Fruit fly (Drosophila melanogaster) whole organism, embryonic: ENCODE results near the gene MRG15.

Source experiments
- Aef1 ChIP-seq: fragments of 200-800 bp; sonication (Bioruptor generic); IDR thresholded peaks from 3 replicates; pipeline ENCODE4 v1.3.6; 2022; ENCODE audit warnings: missing biosample characterization, missing genetic modification characterization
- B-H1 ChIP-seq: fragments of 200-800 bp; sonication (Bioruptor generic); IDR thresholded peaks from 3 replicates; pipeline ENCODE4 v1.3.6; 2022; ENCODE audit warnings: missing biosample characterization, missing genetic modification characterization
- Blimp-1 ChIP-seq: fragments of 200-800 bp; sonication (Bioruptor generic); optimal IDR thresholded peaks from 3 replicates; lab custom pipeline; 2018; ENCODE audit warnings: missing biosample characterization, missing genetic modification characterization, mild to moderate bottlenecking, moderate library complexity, missing genetic modification reagents
- CG10209 ChIP-seq: fragments of 200-800 bp; sonication (Bioruptor generic); optimal IDR thresholded peaks from 3 replicates; lab custom pipeline; 2017; ENCODE audit warnings: missing biosample characterization, mild to moderate bottlenecking, missing genetic modification characterization, missing genetic modification reagents
- CG10267 ChIP-seq: fragments of 200-800 bp; sonication (Bioruptor generic); optimal IDR thresholded peaks from 2 replicates; lab custom pipeline; 2018; ENCODE audit warnings: missing biosample characterization, mild to moderate bottlenecking, missing genetic modification characterization, moderate library complexity
- CG10274 ChIP-seq: fragments of 200-800 bp; sonication (Bioruptor generic); optimal IDR thresholded peaks from 3 replicates; lab custom pipeline; 2017; ENCODE audit warnings: missing biosample characterization, mild to moderate bottlenecking, missing genetic modification characterization
- CG12659 ChIP-seq: fragments of 200-800 bp; sonication (Bioruptor generic); optimal IDR thresholded peaks from 3 replicates; lab custom pipeline; 2017; ENCODE audit warnings: mild to moderate bottlenecking, missing biosample characterization, missing genetic modification reagents, missing genetic modification characterization
- CG15269 ChIP-seq: fragments of 200-800 bp; sonication (Bioruptor generic); optimal IDR thresholded peaks from 2 replicates; lab custom pipeline; 2018; ENCODE audit warnings: missing biosample characterization, mild to moderate bottlenecking, missing genetic modification characterization, moderate library complexity
- CG17186 ChIP-seq: fragments of 200-800 bp; sonication (Bioruptor generic); optimal IDR thresholded peaks from 3 replicates; lab custom pipeline; 2017; ENCODE audit warnings: missing biosample characterization, missing genetic modification reagents, missing genetic modification characterization
- CG17328 ChIP-seq: fragments of 200-800 bp; sonication (Bioruptor generic); IDR thresholded peaks from 2 replicates; pipeline ENCODE4 v1.3.6; 2022; ENCODE audit warnings: missing biosample characterization, missing genetic modification characterization
- CG17802 ChIP-seq: fragments of 200-800 bp; sonication (Bioruptor generic); optimal IDR thresholded peaks from 2 replicates; lab custom pipeline; 2018; ENCODE audit warnings: missing biosample characterization, mild to moderate bottlenecking, missing genetic modification characterization, moderate library complexity
- CG1832 ChIP-seq: fragments of 200-800 bp; sonication (Bioruptor generic); optimal IDR thresholded peaks from 2 replicates; lab custom pipeline; 2017; ENCODE audit warnings: missing biosample characterization, mild to moderate bottlenecking, missing genetic modification characterization, inconsistent platforms
- CG18476 ChIP-seq: fragments of 200-800 bp; sonication (Bioruptor generic); optimal IDR thresholded peaks from 2 replicates; lab custom pipeline; 2016; ENCODE audit warnings: missing biosample characterization, mild to moderate bottlenecking, missing genetic modification characterization
- CG32767 ChIP-seq: fragments of 200-800 bp; sonication (Bioruptor generic); IDR thresholded peaks from 2 replicates; pipeline ENCODE4 v1.3.6; 2022; ENCODE audit warnings: missing biosample characterization, missing genetic modification characterization
- CG32772 ChIP-seq: fragments of 200-800 bp; sonication (Bioruptor generic); IDR thresholded peaks from 2 replicates; pipeline ENCODE4 v1.3.6; 2022; ENCODE audit warnings: missing biosample characterization, missing genetic modification characterization
- CG3407 ChIP-seq: fragments of 200-800 bp; sonication (Bioruptor generic); optimal IDR thresholded peaks from 2 replicates; lab custom pipeline; 2018; ENCODE audit warnings: missing biosample characterization, mild to moderate bottlenecking, missing genetic modification characterization
- CG42726 ChIP-seq: fragments of 200-800 bp; sonication (Bioruptor generic); IDR thresholded peaks from 2 replicates; pipeline ENCODE4 v1.3.6; 2022; ENCODE audit warnings: missing biosample characterization, missing genetic modification characterization; ENCODE audit not compliant: partially characterized antibody
- CG43689 ChIP-seq: fragments of 200-800 bp; sonication (Bioruptor generic); IDR thresholded peaks from 2 replicates; pipeline ENCODE4 v1.3.6; 2022; ENCODE audit warnings: missing biosample characterization, missing genetic modification characterization
- CG5180 ChIP-seq: fragments of 200-800 bp; sonication (Bioruptor generic); optimal IDR thresholded peaks from 3 replicates; lab custom pipeline; 2017; ENCODE audit warnings: missing biosample characterization, missing genetic modification characterization, mild to moderate bottlenecking, moderate library complexity, missing genetic modification reagents
- CG8388 ChIP-seq: fragments of 200-800 bp; sonication (Bioruptor generic); optimal IDR thresholded peaks from 2 replicates; lab custom pipeline; 2019; ENCODE audit warnings: missing biosample characterization, mild to moderate bottlenecking, missing genetic modification characterization, moderate library complexity
- CG8944 ChIP-seq: fragments of 200-800 bp; sonication (Bioruptor generic); optimal IDR thresholded peaks from 3 replicates; lab custom pipeline; 2016; ENCODE audit warnings: missing biosample characterization, missing genetic modification characterization
- CG9797 ChIP-seq: fragments of 200-800 bp; sonication (Bioruptor generic); optimal IDR thresholded peaks from 3 replicates; lab custom pipeline; 2018; ENCODE audit warnings: missing biosample characterization, mild to moderate bottlenecking, missing genetic modification characterization
- CG9932 ChIP-seq: fragments of 200-800 bp; sonication (Bioruptor generic); IDR thresholded peaks from 2 replicates; pipeline ENCODE4 v1.3.6; 2022; ENCODE audit warnings: missing biosample characterization, missing genetic modification characterization
- Eip74EF ChIP-seq, 2 experiments: fragments of 200-800 bp in 1 of 2; fragments of >200 bp in 1 of 2; sonication (Bioruptor generic) in 1 of 2; optimal IDR thresholded peaks; 2 replicates each; lab custom pipeline; 2017 to 2019; ENCODE audit warnings: missing biosample characterization in 2 of 2, missing genetic modification characterization in 2 of 2, mild to moderate bottlenecking in 1 of 2, moderate library complexity in 1 of 2
- Gug ChIP-seq: fragments of 200-800 bp; sonication (Bioruptor generic); IDR thresholded peaks from 4 replicates; pipeline ENCODE4 v1.3.6; 2022; ENCODE audit warnings: missing biosample characterization, missing genetic modification characterization
- HLH3B ChIP-seq: fragments of 200-800 bp; sonication (Bioruptor generic); IDR thresholded peaks from 2 replicates; pipeline ENCODE4 v1.3.6; 2022; ENCODE audit warnings: missing biosample characterization, missing genetic modification characterization
- Hey ChIP-seq: fragments of 200-800 bp; sonication (Bioruptor generic); optimal IDR thresholded peaks from 3 replicates; lab custom pipeline; 2018; ENCODE audit warnings: missing biosample characterization, mild to moderate bottlenecking, missing genetic modification characterization
- HmgZ ChIP-seq: fragments of 200-800 bp; sonication (Bioruptor generic); optimal IDR thresholded peaks from 2 replicates; lab custom pipeline; 2018; ENCODE audit warnings: missing biosample characterization, mild to moderate bottlenecking, missing genetic modification characterization
- Optix ChIP-seq: fragments of 200-800 bp; sonication (Bioruptor generic); IDR thresholded peaks from 3 replicates; pipeline ENCODE4 v1.3.6; 2022; ENCODE audit warnings: missing biosample characterization, missing genetic modification characterization
- PHDP ChIP-seq: fragments of 200-800 bp; sonication (Bioruptor generic); optimal IDR thresholded peaks from 3 replicates; lab custom pipeline; 2018; ENCODE audit warnings: missing biosample characterization, mild to moderate bottlenecking, missing genetic modification characterization, moderate library complexity
- Scr ChIP-seq: fragments of 200-800 bp; sonication (Bioruptor generic); IDR thresholded peaks from 2 replicates; pipeline ENCODE4 v1.3.6; 2022; ENCODE audit warnings: missing biosample characterization, missing genetic modification characterization; ENCODE audit not compliant: partially characterized antibody
- Sin3A ChIP-seq: fragments of >200 bp; optimal IDR thresholded peaks from 2 replicates; lab custom pipeline; 2018
- Sox102F ChIP-seq: fragments of 200-800 bp; sonication (Bioruptor generic); optimal IDR thresholded peaks from 2 replicates; lab custom pipeline; 2018; ENCODE audit warnings: missing biosample characterization, mild to moderate bottlenecking, missing genetic modification characterization, moderate library complexity
- Spps ChIP-seq: fragments of 200-800 bp; sonication (Bioruptor generic); optimal IDR thresholded peaks from 2 replicates; lab custom pipeline; 2018; ENCODE audit warnings: missing biosample characterization, mild to moderate bottlenecking, missing genetic modification characterization
- ash1 ChIP-seq: fragments of 200-800 bp; sonication (Bioruptor generic); optimal IDR thresholded peaks from 2 replicates; lab custom pipeline; 2018; ENCODE audit warnings: missing biosample characterization, mild to moderate bottlenecking, missing genetic modification characterization
- ci ChIP-seq: fragments of 200-800 bp; sonication (Bioruptor generic); IDR thresholded peaks from 3 replicates; pipeline ENCODE4 v1.3.6; 2022; ENCODE audit warnings: missing biosample characterization, missing genetic modification characterization
- da ChIP-seq: fragments of 200-800 bp; sonication (Bioruptor generic); optimal IDR thresholded peaks from 2 replicates; lab custom pipeline; 2016; ENCODE audit warnings: missing biosample characterization, missing genetic modification characterization
- disco-r ChIP-seq: fragments of 200-800 bp; sonication (Bioruptor generic); optimal IDR thresholded peaks from 2 replicates; lab custom pipeline; 2016; ENCODE audit warnings: missing biosample characterization, missing genetic modification characterization
- dpn ChIP-seq, 2 experiments: fragments of 200-800 bp; sonication (Bioruptor generic); optimal IDR thresholded peaks; 3 replicates each; lab custom pipeline; 2016; ENCODE audit warnings: missing biosample characterization in 2 of 2, missing genetic modification characterization in 2 of 2
- ewg ChIP-seq: fragments of 200-800 bp; sonication (Bioruptor generic); optimal IDR thresholded peaks from 3 replicates; lab custom pipeline; 2017; ENCODE audit warnings: mild to moderate bottlenecking, missing biosample characterization, missing genetic modification reagents, missing genetic modification characterization
- ham ChIP-seq: fragments of 200-800 bp; sonication (Bioruptor generic); IDR thresholded peaks from 2 replicates; pipeline ENCODE4 v1.3.6; 2022; ENCODE audit warnings: missing biosample characterization, missing genetic modification characterization
- jing ChIP-seq: fragments of 200-800 bp; sonication (Bioruptor generic); optimal IDR thresholded peaks from 2 replicates; lab custom pipeline; 2018; ENCODE audit warnings: missing biosample characterization, mild to moderate bottlenecking, missing genetic modification characterization
- mirr ChIP-seq: fragments of 200-800 bp; sonication (Bioruptor generic); optimal IDR thresholded peaks from 3 replicates; lab custom pipeline; 2018; ENCODE audit warnings: missing biosample characterization, mild to moderate bottlenecking, missing genetic modification characterization
- p53 ChIP-seq: fragments of 200-800 bp; sonication (Bioruptor generic); optimal IDR thresholded peaks from 2 replicates; lab custom pipeline; 2016; ENCODE audit warnings: missing biosample characterization, missing genetic modification characterization
- phol ChIP-seq: fragments of 200-800 bp; sonication (Bioruptor generic); optimal IDR thresholded peaks from 3 replicates; lab custom pipeline; 2018; ENCODE audit warnings: missing biosample characterization, mild to moderate bottlenecking, missing genetic modification characterization, moderate library complexity
- row ChIP-seq: fragments of 200-800 bp; sonication (Bioruptor generic); IDR thresholded peaks from 3 replicates; pipeline ENCODE4 v1.3.6; 2022; ENCODE audit warnings: missing biosample characterization, missing genetic modification characterization
- schlank ChIP-seq: fragments of 200-800 bp; sonication (Bioruptor generic); optimal IDR thresholded peaks from 2 replicates; lab custom pipeline; 2018; ENCODE audit warnings: missing biosample characterization, mild to moderate bottlenecking, missing genetic modification characterization
- sd ChIP-seq: fragments of 200-800 bp; sonication (Bioruptor generic); optimal IDR thresholded peaks from 3 replicates; lab custom pipeline; 2018; ENCODE audit warnings: missing biosample characterization, mild to moderate bottlenecking, missing genetic modification characterization, moderate library complexity
- sim ChIP-seq: fragments of 200-800 bp; sonication (Bioruptor generic); IDR thresholded peaks from 2 replicates; pipeline ENCODE4 v1.3.6; 2022; ENCODE audit warnings: missing biosample characterization, missing genetic modification characterization
- trem ChIP-seq: fragments of 200-800 bp; optimal IDR thresholded peaks from 3 replicates; lab custom pipeline; 2019; ENCODE audit warnings: missing biosample characterization, mild to moderate bottlenecking, missing genetic modification characterization, moderate library complexity
- vnd ChIP-seq: fragments of 200-800 bp; sonication (Bioruptor generic); IDR thresholded peaks from 3 replicates; pipeline ENCODE4 v1.3.6; 2022; ENCODE audit warnings: missing biosample characterization, missing genetic modification characterization; ENCODE audit not compliant: partially characterized antibody

MRG15 gene

dm6 chr3R:15268426-15268825 is 9.5 kb downstream of the MRG15 start, which contains the start of the genes CG14864 and Zip88E (continued):
- TF ChIP-seq sim (no peak), CG17802 (tag; lab: Kevin White, UChicago) (no peak), CG32772 (0 out of 2 replicates have a peak, but pooled peaks have one; percentile 12), sd (no peak), ham (no peak), HmgZ (no peak), ci (no peak), CG10274 (GFP tag; lab: Kevin White, UChicago) (no peak), CG10267 (tag; lab: Kevin White, UChicago) (peak; percentile 17), CG9932 (GFP tag; lab: Robert Waterston, UW) (no peak), CG5180 (GFP tag; lab: Kevin White, UChicago) (no peak), CG3407 (GFP tag; lab: Kevin White, UChicago) (no peak), Sox102F (no peak), disco-r (no peak), vnd (GFP tag; lab: Robert Waterston, UW) (no peak), mirr (no peak), CG17328 (GFP tag; lab: Robert Waterston, UW) (no peak), Optix (GFP tag; lab: Robert Waterston, UW) (no peak), CG32767 (GFP tag; lab: Robert Waterston, UW) (no peak), Sin3A (no peak), ash1 (GFP tag; lab: Kevin White, UChicago) (no peak), jing (no peak), Eip74EF (GFP tag; optimal IDR thresholded peaks at IDR 0.05; lab: Kevin White, UChicago) (no peak), ewg (GFP tag; lab: Kevin White, UChicago) (no peak), PHDP (tag; lab: Kevin White, UChicago) (no peak), Gug (GFP tag; lab: Robert Waterston, UW) (no peak), B-H1 (no peak), CG10209 (GFP tag; lab: Kevin White, UChicago) (no peak), row (GFP tag; lab: Robert Waterston, UW) (peak; percentile 19; the same call in 1 of the 3 replicates), CG15269 (no peak), Spps (tag; lab: Kevin White, UChicago) (no peak), CG18476 (GFP tag; lab: Kevin White, UChicago) (no peak), Aef1 (GFP tag; lab: Robert Waterston, UW) (no peak), p53 (GFP tag; lab: Kevin White, UChicago) (no peak), da (no peak), schlank (tag; lab: Kevin White, UChicago) (no peak), trem (tag; lab: Kevin White, UChicago) (peak; percentile 33), HLH3B (GFP tag; lab: Robert Waterston, UW) (no peak), CG17186 (GFP tag; lab: Kevin White, UChicago) (peak; percentile 30), CG9797 (GFP tag; lab: Kevin White, UChicago) (peak; percentile 77), dpn (GFP tag; optimal IDR thresholded peaks at IDR 0.05; lab: Kevin White, UChicago) (no peak), Scr (GFP tag; lab: Robert Waterston, UW) (0 out of 2 replicates have a peak, but pooled peaks have one; percentile 17), Blimp-1 (GFP tag; lab: Kevin White, UChicago) (no peak), CG1832 (no peak), phol (tag; lab: Kevin White, UChicago) (peak; percentile 17), CG42726 (GFP tag; lab: Robert Waterston, UW) (0 out of 2 replicates have a peak, but pooled peaks have one; percentile 23), CG12659 (GFP tag; lab: Kevin White, UChicago) (peak; percentile 17), Hey (tag; lab: Kevin White, UChicago) (no peak), CG43689 (GFP tag; lab: Robert Waterston, UW) (no peak), CG8944 (GFP tag; lab: Kevin White, UChicago) (no peak), CG8388 (no peak)
